Fruit fly (Drosophila melanogaster): ENCODE results near the gene BuGZ.

The BuGZ gene

DNA sequence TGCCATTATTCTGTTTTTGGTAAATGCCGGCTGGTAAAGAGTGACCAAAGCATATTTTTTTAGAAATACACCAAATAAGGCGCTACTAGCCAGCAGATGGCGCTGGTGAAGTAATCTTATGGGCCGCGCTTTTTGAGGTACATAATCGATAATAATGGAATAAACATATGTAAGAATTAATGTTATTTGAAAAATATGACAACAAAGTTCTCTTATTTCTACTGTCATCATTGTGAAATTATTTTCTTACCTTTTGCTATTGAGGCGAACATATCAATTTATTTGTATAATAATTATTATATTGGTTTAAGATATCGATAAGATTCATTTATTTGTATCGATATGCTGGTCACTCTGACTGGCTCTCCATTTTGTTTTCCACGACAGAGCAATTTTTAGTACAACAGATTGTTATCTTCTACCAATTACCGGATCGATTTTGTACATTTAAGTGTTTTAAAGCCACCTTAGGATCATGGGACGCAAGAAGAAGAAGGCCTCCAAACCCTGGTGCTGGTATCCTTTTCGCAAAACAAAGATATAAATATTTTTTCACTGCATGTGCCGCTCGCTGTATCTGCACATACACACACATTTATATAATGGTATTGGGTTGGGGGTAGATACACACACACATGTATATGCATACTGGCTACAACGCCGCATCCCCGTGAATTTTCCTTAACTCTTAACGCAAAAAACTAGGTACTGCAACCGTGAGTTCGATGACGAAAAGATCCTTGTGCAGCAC, at the start of gene BuGZ, which contains the start of gene LSm7:
TSS of gene BuGZ (plus strand) at position 351 of the 751 bp plus-strand sequence.
TSS of gene LSm7 (minus strand) at position 46 of the 751 bp plus-strand sequence.
- TF ChIP-seq CG17801 (GFP tag; optimal IDR thresholded peaks at IDR 0.05; ENCODE audit: partially characterized antibody): no peak

dm6 chr2L:16703008-16703510, 40.1 kb upstream of the BuGZ start:
- TF ChIP-seq CG17801 (GFP tag; optimal IDR thresholded peaks at IDR 0.05; ENCODE audit: partially characterized antibody): no peak

dm6 chr2L:16703753-16704152, 39.5 kb upstream of the BuGZ start:
- TF ChIP-seq CG17801 (GFP tag; optimal IDR thresholded peaks at IDR 0.05; ENCODE audit: partially characterized antibody): peak; percentile 59

dm6 chr2L:16706882-16707775, 36.1 kb upstream of the BuGZ start:
- TF ChIP-seq CG17801 (GFP tag; optimal IDR thresholded peaks at IDR 0.05; ENCODE audit: partially characterized antibody): no peak

dm6 chr2L:16709693-16710092, 33.5 kb upstream of the BuGZ start:
- TF ChIP-seq CG17801 (GFP tag; optimal IDR thresholded peaks at IDR 0.05; ENCODE audit: partially characterized antibody): no peak

DNA sequence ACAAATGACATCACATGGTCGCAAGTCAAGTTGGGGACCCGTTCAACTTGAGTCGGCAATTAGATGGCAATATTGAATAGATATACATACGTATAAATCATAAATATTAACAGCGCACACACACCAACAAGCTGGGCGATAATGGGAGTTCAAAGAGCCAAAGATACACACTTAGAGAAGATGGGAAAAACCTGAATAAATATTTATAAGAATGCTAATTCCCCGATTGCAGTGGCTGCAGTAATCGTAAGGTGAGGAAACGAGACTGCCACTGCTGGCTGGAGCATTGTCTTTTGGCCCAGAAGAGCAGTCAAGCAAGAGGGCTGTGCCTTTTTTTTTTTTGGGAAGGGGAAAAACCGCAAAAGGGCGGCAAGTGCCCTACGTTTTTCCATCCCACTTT, 33.0 kb upstream of the BuGZ start:
- TF ChIP-seq CG17801 (GFP tag; optimal IDR thresholded peaks at IDR 0.05; ENCODE audit: partially characterized antibody): no peak

DNA sequence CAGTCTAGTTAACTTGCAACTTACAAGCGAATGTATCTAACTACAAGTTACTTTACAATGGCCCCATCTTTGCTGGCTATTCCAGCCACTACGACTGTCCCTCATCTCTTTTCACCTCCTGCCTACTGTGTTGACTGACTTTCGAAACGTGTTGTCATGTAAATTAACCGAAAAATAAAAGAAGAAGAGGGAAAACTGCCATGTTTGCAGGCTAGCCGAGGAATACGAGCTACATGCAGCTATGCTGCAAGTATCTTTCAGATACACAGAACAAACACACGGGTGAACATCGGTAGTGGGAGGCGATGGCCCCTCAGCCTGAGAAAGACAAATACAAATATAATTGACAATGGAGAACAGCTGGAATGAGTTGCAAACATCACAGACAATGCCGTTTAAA, 32.5 kb upstream of the BuGZ start:
- no peak for TF ChIP-seq CG17801 (GFP tag; optimal IDR thresholded peaks at IDR 0.05; ENCODE audit: partially characterized antibody)

DNA sequence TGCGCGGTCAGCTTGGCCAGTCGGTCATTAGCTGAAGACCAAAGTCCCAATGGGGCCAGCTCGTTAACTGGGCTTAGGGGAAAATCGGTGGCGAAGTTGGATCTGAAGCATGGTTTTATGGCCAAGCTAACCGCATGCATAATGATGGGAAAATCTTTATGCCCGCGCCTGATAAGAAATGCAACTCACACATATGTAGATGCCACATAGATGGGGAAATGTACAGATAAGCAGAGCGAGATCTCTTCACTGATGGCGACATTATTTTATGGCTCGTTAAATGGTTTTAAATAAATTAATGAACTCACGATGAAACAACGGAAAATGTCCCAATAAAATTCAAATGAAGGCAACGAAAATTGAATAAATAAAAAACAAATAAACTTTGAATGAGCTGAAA, 31.3 kb upstream of the BuGZ start:
- no peak for TF ChIP-seq CG17801 (GFP tag; optimal IDR thresholded peaks at IDR 0.05; ENCODE audit: partially characterized antibody)

- no peak for TF ChIP-seq CG17801 (GFP tag; optimal IDR thresholded peaks at IDR 0.05; ENCODE audit: partially characterized antibody)
Measured at dm6 chr2L:16713929-16714328, 29.3 kb upstream of the BuGZ start.

DNA sequence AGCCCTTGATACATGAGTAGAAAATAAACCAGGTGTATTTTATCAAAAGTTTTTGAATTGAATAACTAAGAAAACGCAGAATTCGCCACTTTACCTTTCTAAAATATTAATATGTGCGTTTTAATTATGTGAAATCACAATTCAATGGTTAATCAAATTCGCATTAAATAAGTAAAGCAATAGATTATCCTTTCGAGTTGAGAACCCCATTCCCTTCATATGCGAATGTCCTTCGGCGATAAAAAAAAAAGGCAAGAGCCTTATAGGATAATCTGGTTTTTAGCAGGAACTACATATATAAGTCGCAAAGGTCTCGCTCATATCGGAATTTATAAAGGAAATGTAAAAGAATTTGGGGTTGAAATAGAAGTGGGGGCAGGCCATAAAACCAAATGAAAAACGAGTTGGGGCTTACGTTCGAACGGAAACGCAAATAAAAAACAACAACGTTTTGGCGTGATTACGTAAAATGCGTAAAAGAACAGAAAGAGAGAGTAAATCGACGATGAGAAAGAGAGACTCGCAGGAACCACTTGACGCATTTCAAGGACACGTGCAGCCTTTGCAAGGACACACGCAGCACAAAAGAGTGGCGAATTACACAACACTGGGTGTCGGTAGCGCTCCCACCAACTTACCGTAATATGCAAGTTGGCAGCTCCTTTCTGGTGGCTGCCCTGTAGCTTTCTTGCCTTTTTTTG, 27.9 kb upstream of the BuGZ start:
- no peak for TF ChIP-seq CG17801 (GFP tag; optimal IDR thresholded peaks at IDR 0.05; ENCODE audit: partially characterized antibody)

dm6 chr2L:16715841-16716701, 27.1 kb upstream of the BuGZ start, which contains the start of the genes Cyt-c-d and CG31808:
Gene Cyt-c-d (plus strand): TSS chr2L:16715891.
Gene CG31808 (minus strand): TSS chr2L:16716195.
- TF ChIP-seq CG17801 (GFP tag; optimal IDR thresholded peaks at IDR 0.05; ENCODE audit: partially characterized antibody): peak; percentile 90

dm6 chr2L:16716771-16717170, 26.4 kb upstream of the BuGZ start:
- TF ChIP-seq CG17801 (GFP tag; optimal IDR thresholded peaks at IDR 0.05; ENCODE audit: partially characterized antibody): no peak

dm6 chr2L:16718446-16719173, 24.6 kb upstream of the BuGZ start:
- no peak for TF ChIP-seq CG17801 (GFP tag; optimal IDR thresholded peaks at IDR 0.05; ENCODE audit: partially characterized antibody)

All from ovary, adult (tissue).